Fruit fly (Drosophila melanogaster) S2 (cell line): ENCODE measurements around the gene CG18765.

ENCODE experiments used
- CG8478 ChIP-seq: fragments of >200 bp; optimal IDR thresholded peaks from 2 replicates; lab custom pipeline; 2018
- CTCF ChIP-seq, 2 experiments: fragments of >200 bp; optimal IDR thresholded peaks; 2 replicates each; lab custom pipeline; 2018

The CG18765 gene

DNA sequence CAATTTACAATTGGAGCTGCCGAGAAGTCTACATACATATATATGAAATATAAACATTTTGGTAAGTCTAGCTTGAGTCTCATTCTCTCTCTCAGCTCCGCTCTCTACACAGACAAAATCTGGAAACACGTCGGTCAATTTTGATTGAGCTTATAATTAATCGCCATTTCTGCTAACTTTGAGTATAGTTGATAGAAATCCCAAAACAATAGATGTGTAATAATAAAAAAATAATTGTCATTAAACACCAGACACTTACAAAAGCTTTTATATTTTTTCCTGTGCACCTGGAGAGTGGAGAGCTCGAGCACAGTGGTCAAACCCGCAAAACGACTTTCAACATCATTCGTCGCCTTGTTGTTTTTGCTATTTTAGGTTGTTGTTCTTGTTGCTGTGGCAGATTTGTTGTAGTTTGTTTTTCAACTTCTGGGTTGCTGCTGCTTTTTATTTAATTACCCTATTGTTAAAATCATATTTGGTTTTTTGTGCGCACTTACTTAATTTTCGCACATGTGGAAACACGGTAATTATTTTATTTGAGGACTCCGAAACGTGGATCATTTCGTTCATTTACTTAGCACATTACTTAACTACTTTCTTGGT lies 34.9 kb downstream of the CG18765 start:
- TF ChIP-seq CTCF (optimal IDR thresholded peaks at IDR 0.05; lab: Kevin White, UChicago) (no peak), CG8478 (lab: Kevin White, UChicago) (no peak)

- no peak for TF ChIP-seq CTCF (optimal IDR thresholded peaks at IDR 0.05; lab: Kevin White, UChicago)
- no peak for TF ChIP-seq CG8478 (lab: Kevin White, UChicago)
Observed at dm6 chr3R:11655873-11656374, 35.7 kb downstream of the CG18765 start, which contains the start of gene CG42327. TSS of gene CG42327 (plus strand) at chr3R:11656149.

- TF ChIP-seq CG8478 (lab: Kevin White, UChicago) (no peak), CTCF (optimal IDR thresholded peaks at IDR 0.05; lab: Kevin White, UChicago) (no peak)
Observed at dm6 chr3R:11650105-11651039, 41.2 kb downstream of the CG18765 start, which contains the start of the genes Csk and Elp1. TSS of gene Csk (minus strand) at chr3R:11650706. TSS of gene Elp1 (plus strand) at chr3R:11650971.

DNA sequence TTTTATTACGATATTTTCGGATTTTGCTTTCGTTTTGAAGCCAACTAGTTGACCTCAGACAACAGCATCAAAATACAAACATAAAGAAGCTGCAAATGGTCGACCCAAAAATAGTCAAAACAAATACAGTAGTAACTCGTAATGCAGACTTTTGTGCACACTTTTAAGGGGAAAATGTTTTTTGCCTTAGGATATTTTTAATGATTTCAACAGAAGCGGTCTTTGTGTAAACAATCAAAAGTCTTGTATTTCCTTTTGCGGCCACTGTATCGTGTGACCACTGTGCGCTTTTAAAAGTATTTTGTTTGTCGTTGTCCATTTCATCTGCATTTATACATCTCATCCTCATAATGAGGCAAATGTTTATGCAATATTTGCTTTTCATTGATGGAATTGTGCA lies 42.1 kb downstream of the CG18765 start:
- no peak for TF ChIP-seq CTCF (optimal IDR thresholded peaks at IDR 0.05; lab: Kevin White, UChicago)

dm6 chr3R:11648356-11649355 lies 42.9 kb downstream of the CG18765 start:
- no peak for TF ChIP-seq CG8478 (lab: Kevin White, UChicago)
- no peak for TF ChIP-seq CTCF (optimal IDR thresholded peaks at IDR 0.05; lab: Kevin White, UChicago)

DNA sequence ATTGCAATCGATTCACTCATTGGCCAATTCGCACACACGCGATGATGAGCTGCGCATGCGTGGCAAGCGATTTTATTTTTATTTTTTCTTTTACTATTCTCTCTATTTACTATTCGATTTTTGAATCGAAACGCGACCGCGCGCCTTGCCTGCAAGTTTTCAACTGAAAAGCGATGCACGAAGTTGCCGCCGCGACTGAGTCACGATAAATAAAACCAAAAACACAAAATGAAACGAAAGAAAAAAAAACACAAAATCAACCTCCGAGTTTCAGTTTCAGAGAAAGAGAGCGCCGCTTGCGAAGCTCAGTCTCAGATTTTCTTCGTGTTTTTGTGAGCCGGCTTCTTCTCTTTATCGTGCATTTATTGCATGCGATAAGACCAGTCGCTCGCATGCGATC lies 44.8 kb downstream of the CG18765 start:
- TF ChIP-seq CG8478 (lab: Kevin White, UChicago) (no peak), CTCF (optimal IDR thresholded peaks at IDR 0.05; lab: Kevin White, UChicago) (no peak)
